Fruit fly (Drosophila melanogaster) Kc167 (cell line): ENCODE results near the gene CG9396.

Experiments used
- Myc ChIP-seq: fragments of >200 bp; optimal IDR thresholded peaks from 2 replicates; lab custom pipeline; 2017; ENCODE audit warnings: missing external identifiers
- Sin3A ChIP-seq: fragments of >200 bp; optimal IDR thresholded peaks from 2 replicates; lab custom pipeline; 2018; ENCODE audit warnings: missing external identifiers
- h ChIP-seq: fragments of >200 bp; optimal IDR thresholded peaks from 3 replicates; lab custom pipeline; 2018; ENCODE audit warnings: missing external identifiers
- insv ChIP-seq: fragments of >200 bp; optimal IDR thresholded peaks from 3 replicates; lab custom pipeline; 2018; ENCODE audit warnings: missing external identifiers
- psq ChIP-seq: fragments of >200 bp; optimal IDR thresholded peaks from 2 replicates; lab custom pipeline; 2017; ENCODE audit warnings: missing external identifiers
- ttk ChIP-seq: sonication (Bioruptor generic); optimal IDR thresholded peaks from 2 replicates; lab custom pipeline; 2017; ENCODE audit warnings: missing external identifiers

The CG9396 gene

dm6 chr3R:9571523-9571922 is at the start of gene CG9396:
TSS of gene CG9396 (minus strand) at chr3R:9571623.
- TF ChIP-seq h (lab: Kevin White, UChicago) (no peak), insv (lab: Kevin White, UChicago) (no peak), Myc (lab: Kevin White, UChicago) (no peak), Sin3A (no peak), ttk (lab: Kevin White, UChicago) (no peak), psq (lab: Kevin White, UChicago) (no peak)

- TF ChIP-seq insv (lab: Kevin White, UChicago), result no peak
- TF ChIP-seq Sin3A, result no peak
- no peak for TF ChIP-seq ttk (lab: Kevin White, UChicago)
- TF ChIP-seq psq (lab: Kevin White, UChicago), result no peak
- TF ChIP-seq Myc (lab: Kevin White, UChicago), result no peak
- no peak for TF ChIP-seq h (lab: Kevin White, UChicago)
These were observed 48.9 kb upstream of the CG9396 start for dm6 chr3R:9620278-9620677.

- TF ChIP-seq Sin3A (no peak), psq (lab: Kevin White, UChicago) (no peak), Myc (lab: Kevin White, UChicago) (no peak), h (lab: Kevin White, UChicago) (no peak), insv (lab: Kevin White, UChicago) (no peak), ttk (lab: Kevin White, UChicago) (no peak)
These were observed 46.9 kb upstream of the CG9396 start for dm6 chr3R:9618331-9618730.

- TF ChIP-seq psq (lab: Kevin White, UChicago) (no peak), h (lab: Kevin White, UChicago) (no peak), insv (lab: Kevin White, UChicago) (no peak), Sin3A (no peak), Myc (lab: Kevin White, UChicago) (no peak), ttk (lab: Kevin White, UChicago) (no peak)
These were observed 41.7 kb upstream of the CG9396 start for dm6 chr3R:9613124-9613523.

dm6 chr3R:9612217-9612616 is 40.8 kb upstream of the CG9396 start:
- TF ChIP-seq ttk (lab: Kevin White, UChicago), result no peak
- TF ChIP-seq psq (lab: Kevin White, UChicago), result no peak

- TF ChIP-seq ttk (lab: Kevin White, UChicago), result no peak
- TF ChIP-seq Sin3A, result no peak
- no peak for TF ChIP-seq Myc (lab: Kevin White, UChicago)
- no peak for TF ChIP-seq psq (lab: Kevin White, UChicago)
- no peak for TF ChIP-seq insv (lab: Kevin White, UChicago)
- no peak for TF ChIP-seq h (lab: Kevin White, UChicago)
These were observed 36.8 kb upstream of the CG9396 start for dm6 chr3R:9608206-9608605.

- TF ChIP-seq Sin3A, result no peak
- no peak for TF ChIP-seq h (lab: Kevin White, UChicago)
- no peak for TF ChIP-seq insv (lab: Kevin White, UChicago)
- TF ChIP-seq ttk (lab: Kevin White, UChicago), result no peak
- no peak for TF ChIP-seq Myc (lab: Kevin White, UChicago)
- TF ChIP-seq psq (lab: Kevin White, UChicago), result no peak
These were observed 35.7 kb upstream of the CG9396 start for dm6 chr3R:9606913-9607804.

- TF ChIP-seq h (lab: Kevin White, UChicago) (no peak), insv (lab: Kevin White, UChicago) (no peak), Myc (lab: Kevin White, UChicago) (no peak), psq (lab: Kevin White, UChicago) (no peak), ttk (lab: Kevin White, UChicago) (no peak), Sin3A (no peak)
These were observed 33.7 kb upstream of the CG9396 start for dm6 chr3R:9605084-9605483.

- no peak for TF ChIP-seq ttk (lab: Kevin White, UChicago)
- no peak for TF ChIP-seq insv (lab: Kevin White, UChicago)
- no peak for TF ChIP-seq Myc (lab: Kevin White, UChicago)
- no peak for TF ChIP-seq h (lab: Kevin White, UChicago)
- no peak for TF ChIP-seq psq (lab: Kevin White, UChicago)
- no peak for TF ChIP-seq Sin3A
These were observed 33.1 kb upstream of the CG9396 start for dm6 chr3R:9604445-9605020.

dm6 chr3R:9603022-9603942 is 31.9 kb upstream of the CG9396 start:
- TF ChIP-seq insv (lab: Kevin White, UChicago), result no peak

dm6 chr3R:9601949-9602348 is 30.5 kb upstream of the CG9396 start:
- no peak for TF ChIP-seq Sin3A
- TF ChIP-seq psq (lab: Kevin White, UChicago), result no peak
- TF ChIP-seq h (lab: Kevin White, UChicago), result no peak
- no peak for TF ChIP-seq Myc (lab: Kevin White, UChicago)
- TF ChIP-seq insv (lab: Kevin White, UChicago), result no peak
- no peak for TF ChIP-seq ttk (lab: Kevin White, UChicago)
